Worm (Caenorhabditis elegans) whole organism, young adult: ENCODE measurements around the gene C10C5.4.

Source experiments
- F23B12.7 ChIP-seq: sonication (generic microtip); optimal IDR thresholded peaks from 2 replicates; lab custom pipeline; 2017; ENCODE audit warnings: missing genetic modification characterization, mild to moderate bottlenecking, missing compliant biosample characterization, antibody characterized with exemption, moderate library complexity; ENCODE audit not compliant: insufficient read depth
- bed-2 ChIP-seq: fragments of 200-800 bp; sonication (Bioruptor generic); IDR thresholded peaks from 2 replicates; pipeline ENCODE4 v1.3.6; 2022; ENCODE audit warnings: missing genetic modification reagents, missing genetic modification characterization, missing compliant biosample characterization
- dpl-1 ChIP-seq: fragments of 150-350 bp; optimal IDR thresholded peaks from 2 replicates; lab custom pipeline; 2014; ENCODE audit warnings: missing biosample characterization, missing genetic modification reagents, missing genetic modification characterization
- madf-6 ChIP-seq: fragments of 200-800 bp; sonication (Bioruptor generic); IDR thresholded peaks from 2 replicates; pipeline ENCODE4 v1.3.6; 2022; ENCODE audit warnings: missing genetic modification reagents, missing genetic modification characterization, missing compliant biosample characterization
- mes-4 ChIP-seq: sonication (generic microtip); optimal IDR thresholded peaks from 2 replicates; lab custom pipeline; 2016; ENCODE audit warnings: missing genotype, missing genetic modification characterization, missing compliant biosample characterization
- unc-62 ChIP-seq: fragments of 150-350 bp; optimal IDR thresholded peaks from 2 replicates; lab custom pipeline; 2014; ENCODE audit warnings: missing biosample characterization, missing genetic modification reagents, missing genetic modification characterization

ce11 chrIV:9353728-9354127, 24.6 kb upstream of the C10C5.4 start:
- TF ChIP-seq mes-4 (tag; lab: Kevin White, UChicago) (no peak), dpl-1 (no peak), bed-2 (GFP tag; lab: Robert Waterston, UW) (no peak), unc-62 (no peak), madf-6 (GFP tag; lab: Robert Waterston, UW) (no peak), F23B12.7 (tag; lab: Kevin White, UChicago) (no peak)
